Worm (Caenorhabditis elegans) whole organism, L1 larva: ENCODE data around the gene Y116A8C.29.

Source experiments
- ama-1 ChIP-seq: fragments of 150-350 bp; optimal IDR thresholded peaks from 2 replicates; lab custom pipeline; 2014
- blmp-1 ChIP-seq: fragments of 150-350 bp; optimal IDR thresholded peaks from 2 replicates; lab custom pipeline; 2014; ENCODE audit warnings: missing biosample characterization, missing genetic modification characterization
- ceh-82 ChIP-seq, 3 experiments: fragments of 150-350 bp in 1 of 3; sonication (generic microtip) in 2 of 3; optimal IDR thresholded peaks; 2 replicates each; lab custom pipeline; 2014 to 2017; ENCODE audit warnings: missing biosample characterization in 3 of 3, missing genetic modification characterization in 3 of 3
- elt-3 ChIP-seq, 6 experiments: fragments of 150-350 bp in 1 of 6; sonication (generic microtip); optimal IDR thresholded peaks; 2 replicates each; lab custom pipeline; 2017 to 2018; ENCODE audit warnings: missing biosample characterization in 6 of 6, missing genetic modification characterization in 6 of 6, inconsistent platforms in 1 of 6
- fkh-8 ChIP-seq: sonication (generic microtip); optimal IDR thresholded peaks from 2 replicates; lab custom pipeline; 2016; ENCODE audit warnings: mild to moderate bottlenecking, missing genetic modification characterization, missing compliant biosample characterization
- lin-13 ChIP-seq: fragments of 150-350 bp; optimal IDR thresholded peaks from 2 replicates; lab custom pipeline; 2014; ENCODE audit warnings: missing biosample characterization, missing genetic modification reagents, missing genetic modification characterization
- lin-39 ChIP-seq: fragments of 150-350 bp; optimal IDR thresholded peaks from 2 replicates; lab custom pipeline; 2014; ENCODE audit warnings: missing biosample characterization, missing genetic modification reagents, missing genetic modification characterization
- lsy-2 ChIP-seq, 2 experiments: fragments of 150-350 bp; optimal IDR thresholded peaks; 2 replicates each; lab custom pipeline; 2014; ENCODE audit warnings: missing biosample characterization in 2 of 2, missing genetic modification characterization in 2 of 2
- nhr-12 ChIP-seq: sonication (generic microtip); optimal IDR thresholded peaks from 2 replicates; lab custom pipeline; 2017; ENCODE audit warnings: missing biosample characterization, missing genetic modification characterization
- nhr-237 ChIP-seq: fragments of 150-350 bp; optimal IDR thresholded peaks from 2 replicates; lab custom pipeline; 2014; ENCODE audit warnings: missing biosample characterization, missing genetic modification characterization
- snpc-4 ChIP-seq: fragments of 150-350 bp; optimal IDR thresholded peaks from 2 replicates; lab custom pipeline; 2014; ENCODE audit warnings: missing biosample characterization, missing genetic modification characterization
- unc-62 ChIP-seq: fragments of 150-350 bp; optimal IDR thresholded peaks from 2 replicates; lab custom pipeline; 2014; ENCODE audit warnings: missing biosample characterization, missing genetic modification reagents, missing genetic modification characterization
- ztf-4 ChIP-seq: fragments of 150-350 bp; optimal IDR thresholded peaks from 2 replicates; lab custom pipeline; 2014; ENCODE audit warnings: missing biosample characterization, missing genetic modification characterization

DNA sequence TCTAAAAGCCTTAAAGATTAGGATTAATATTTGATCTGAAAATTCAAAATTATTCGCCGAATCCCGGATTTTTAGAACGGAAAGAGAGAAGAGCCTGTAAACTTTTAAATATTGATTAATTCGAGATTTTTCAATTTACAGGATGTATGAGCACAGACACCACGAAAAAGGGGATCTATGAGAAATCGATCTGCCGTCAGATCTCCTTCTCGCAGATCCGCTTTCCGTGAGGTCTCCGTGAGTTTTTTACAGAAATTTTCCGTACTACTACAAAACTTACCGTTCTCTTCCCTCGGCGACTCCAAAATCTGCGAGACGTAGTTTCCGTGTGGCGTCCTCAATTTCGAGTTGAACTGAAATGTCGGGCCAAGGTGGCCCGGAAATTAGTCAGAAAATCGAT, 14.4 kb downstream of the Y116A8C.29 start:
- TF ChIP-seq lin-13 (GFP tag; lab: Kevin White, UChicago) = no peak
- no peak for TF ChIP-seq nhr-12 (tag; lab: Kevin White, UChicago)
- no peak for TF ChIP-seq ztf-4 (tag; lab: Kevin White, UChicago)
- TF ChIP-seq elt-3 (tag; optimal IDR thresholded peaks at IDR 0.05; lab: Kevin White, UChicago) = no peak
- TF ChIP-seq lsy-2 (tag; optimal IDR thresholded peaks at IDR 0.05; lab: Kevin White, UChicago) = no peak
- no peak for TF ChIP-seq ama-1 (lab: Kevin White, UChicago)
- no peak for TF ChIP-seq ceh-82 (tag; optimal IDR thresholded peaks at IDR 0.05; lab: Kevin White, UChicago)
- no peak for TF ChIP-seq lin-39 (tag; lab: Kevin White, UChicago)
- TF ChIP-seq nhr-237 (tag; lab: Kevin White, UChicago) = no peak
- TF ChIP-seq fkh-8 (tag; lab: Kevin White, UChicago) = no peak
- TF ChIP-seq blmp-1 (tag; lab: Kevin White, UChicago) = no peak
- TF ChIP-seq snpc-4 (tag; lab: Kevin White, UChicago) = no peak
- TF ChIP-seq unc-62 (GFP tag; lab: Kevin White, UChicago) = no peak
